Worm (Caenorhabditis elegans) whole organism, midembryonic: Measurements from ENCODE around the gene col-68.

Experiments
- T22C8.4 ChIP-seq: fragments of 200-800 bp; sonication (Bioruptor generic); IDR thresholded peaks from 2 replicates; pipeline ENCODE4 v1.3.6; 2022; ENCODE audit warnings: missing genetic modification characterization, missing compliant biosample characterization
- cog-1 ChIP-seq: sonication (generic microtip); optimal IDR thresholded peaks from 2 replicates; lab custom pipeline; 2016; ENCODE audit warnings: missing genetic modification characterization, missing compliant biosample characterization
- flt-1 ChIP-seq: fragments of 200-800 bp; sonication (Bioruptor generic); IDR thresholded peaks from 2 replicates; pipeline ENCODE4 v1.3.6; 2022; ENCODE audit warnings: missing genetic modification characterization, missing compliant biosample characterization
- ztf-29 ChIP-seq: fragments of 200-800 bp; sonication (Bioruptor generic); IDR thresholded peaks from 2 replicates; pipeline ENCODE4 v1.3.6; 2022; ENCODE audit warnings: missing genetic modification reagents, missing genetic modification characterization, missing compliant biosample characterization

DNA sequence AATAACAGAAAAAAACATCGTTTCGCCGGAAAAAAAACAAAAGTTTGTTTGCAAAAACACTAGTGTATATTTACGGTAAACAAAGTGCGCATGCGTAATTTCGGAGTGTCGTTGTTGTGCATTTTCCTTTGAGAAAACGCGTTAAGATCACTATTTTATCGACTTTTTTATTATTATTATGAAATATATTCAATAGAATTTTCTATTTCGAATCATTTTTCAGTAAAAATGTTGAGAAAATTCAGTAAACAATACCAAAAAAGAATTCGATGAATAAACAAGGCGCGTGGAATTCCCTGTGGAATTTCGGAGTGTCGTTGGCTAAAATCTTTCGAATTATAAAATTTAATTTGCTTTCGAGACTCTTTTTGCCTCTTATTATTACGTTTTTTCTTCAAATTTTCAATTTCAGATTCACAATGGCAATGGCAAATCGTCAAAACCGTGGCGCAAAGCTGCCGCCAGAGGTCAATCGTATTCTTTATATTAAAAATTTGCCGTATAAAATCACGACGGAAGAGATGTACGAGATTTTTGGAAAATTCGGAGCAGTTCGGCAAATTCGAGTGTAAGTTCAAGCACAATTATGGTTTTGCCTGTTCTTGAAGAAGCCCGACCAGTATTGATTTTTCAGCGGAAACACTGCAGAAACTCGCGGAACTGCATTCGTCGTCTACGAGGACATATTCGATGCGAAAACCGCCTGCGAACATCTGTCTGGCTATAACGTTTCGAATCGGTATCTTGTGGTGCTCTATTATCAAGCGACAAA lies 6.2 kb upstream of the col-68 start, which contains the start of the genes luc-7L3 and sftb-6:
- TF ChIP-seq T22C8.4 (GFP tag; lab: Robert Waterston, UW) (peak; percentile 28; the same call in 1 of the 2 replicates), flt-1 (GFP tag; lab: Robert Waterston, UW) (no peak), ztf-29 (GFP tag; lab: Robert Waterston, UW) (no peak), cog-1 (tag; lab: Kevin White, UChicago) (peak; percentile 13)
